4 worm cellular contexts compared by ENCODE assay signal in genomic region chrX:14525325-14526305, ce11.
TF ChIP-seq lines count a peak whose summit lies in the region.

No protein-coding gene starts in this region.

TF ChIP-seq in whole organism, L2 larva, 48 proteins besides CTCF, POLR2A, EP300 and RAD21 (continues in another document):
- peak; percentile 100 for TF ChIP-seq nhr-21 (tag; optimal IDR thresholded peaks at IDR 0.05; lab: Kevin White, UChicago)
- TF ChIP-seq C34F6.9 (tag; optimal IDR thresholded peaks at IDR 0.05; lab: Kevin White, UChicago) = peak; percentile 99
- peak; percentile 81 for TF ChIP-seq nhr-11 (tag; optimal IDR thresholded peaks at IDR 0.05; lab: Kevin White, UChicago)
- peak; percentile 100 for TF ChIP-seq nhr-129 (tag; optimal IDR thresholded peaks at IDR 0.05; lab: Kevin White, UChicago)
- TF ChIP-seq R02D3.7 (tag; optimal IDR thresholded peaks at IDR 0.05; lab: Kevin White, UChicago) = peak; percentile 83
- peak; percentile 99 for TF ChIP-seq lin-13 (GFP tag; optimal IDR thresholded peaks at IDR 0.05; lab: Kevin White, UChicago)
- TF ChIP-seq aly-2 (tag; optimal IDR thresholded peaks at IDR 0.05; lab: Kevin White, UChicago) = peak; percentile 97
- peak; percentile 98 for TF ChIP-seq lin-11 (tag; optimal IDR thresholded peaks at IDR 0.05; lab: Kevin White, UChicago)
- TF ChIP-seq ceh-82 (tag; optimal IDR thresholded peaks at IDR 0.05; lab: Kevin White, UChicago) = peak; percentile 100
- TF ChIP-seq nhr-12 (tag; optimal IDR thresholded peaks at IDR 0.05; lab: Kevin White, UChicago) = peak; percentile 80
- peak; percentile 97 for TF ChIP-seq lsy-2 (tag; optimal IDR thresholded peaks at IDR 0.05; lab: Kevin White, UChicago)
- TF ChIP-seq sma-9 (GFP tag; optimal IDR thresholded peaks at IDR 0.05; lab: Kevin White, UChicago) = peak; percentile 99
- TF ChIP-seq sma-9 (tag; optimal IDR thresholded peaks at IDR 0.05; lab: Kevin White, UChicago) = no peak
- TF ChIP-seq sem-4 (tag; optimal IDR thresholded peaks at IDR 0.05; lab: Kevin White, UChicago) = peak; percentile 99
- TF ChIP-seq unc-39 (tag; optimal IDR thresholded peaks at IDR 0.05; lab: Kevin White, UChicago) = peak; percentile 79
- TF ChIP-seq peb-1 (tag; optimal IDR thresholded peaks at IDR 0.05; lab: Kevin White, UChicago) = no peak
- TF ChIP-seq ztf-11 (tag; optimal IDR thresholded peaks at IDR 0.05; lab: Kevin White, UChicago) = peak; percentile 82
- TF ChIP-seq mdl-1 (tag; optimal IDR thresholded peaks at IDR 0.05; lab: Kevin White, UChicago) = peak; percentile 96 to 97
- peak; percentile 69 for TF ChIP-seq ama-1 (optimal IDR thresholded peaks at IDR 0.05; lab: Kevin White, UChicago)
- TF ChIP-seq ZK546.5 (tag; optimal IDR thresholded peaks at IDR 0.05; lab: Kevin White, UChicago) = peak; percentile 88
- TF ChIP-seq nhr-6 (tag; optimal IDR thresholded peaks at IDR 0.05; lab: Kevin White, UChicago) = peak; percentile 99
- TF ChIP-seq ceh-16 (tag; optimal IDR thresholded peaks at IDR 0.05; lab: Kevin White, UChicago) = peak; percentile 97
- peak; percentile 98 for TF ChIP-seq nhr-237 (tag; optimal IDR thresholded peaks at IDR 0.05; lab: Kevin White, UChicago)

TF ChIP-seq in whole organism, L4 larva, 104 proteins besides CTCF, POLR2A, EP300 and RAD21 (continues in another document):
- peak; percentile 33 for TF ChIP-seq cey-2 (tag; optimal IDR thresholded peaks at IDR 0.05; lab: Kevin White, UChicago; ENCODE audit: borderline replicate concordance, insufficient read depth)
- peak; percentile 99 for TF ChIP-seq tra-1 (GFP tag; IDR thresholded peaks at IDR 0.05; lab: Robert Waterston, UW)
- peak; percentile 62 for TF ChIP-seq mxl-2 (GFP tag; conservative IDR thresholded peaks at IDR 0.05; lab: Robert Waterston, UW)
- peak; percentile 96 for TF ChIP-seq ces-1 (GFP tag; optimal IDR thresholded peaks at IDR 0.05; lab: Kevin White, UChicago)
- TF ChIP-seq ceh-28 (tag; optimal IDR thresholded peaks at IDR 0.05; lab: Kevin White, UChicago) = peak; percentile 96
- TF ChIP-seq zip-11 (GFP tag; IDR thresholded peaks at IDR 0.05; lab: Robert Waterston, UW) = peak; percentile 78; the same call in 1 of the 2 replicates
- peak; percentile 96 for TF ChIP-seq hlh-30 (tag; optimal IDR thresholded peaks at IDR 0.05; lab: Kevin White, UChicago; ENCODE audit: insufficient read depth)
- peak; percentile 93 for TF ChIP-seq dmd-9 (GFP tag; IDR thresholded peaks at IDR 0.05; lab: Robert Waterston, UW)
- TF ChIP-seq zip-2 (tag; optimal IDR thresholded peaks at IDR 0.05; lab: Kevin White, UChicago) = peak; percentile 98
- peak; percentile 80 for TF ChIP-seq nhr-6 (tag; optimal IDR thresholded peaks at IDR 0.05; lab: Kevin White, UChicago)
- TF ChIP-seq aha-1 (tag; lab: Kevin White, UChicago) = peak; percentile 98
- TF ChIP-seq unc-39 (tag; optimal IDR thresholded peaks at IDR 0.05; lab: Kevin White, UChicago) = peak; percentile 8
- TF ChIP-seq nhr-48 (tag; optimal IDR thresholded peaks at IDR 0.05; lab: Kevin White, UChicago) = peak; percentile 97
- peak; percentile 100 for TF ChIP-seq dve-1 (tag; optimal IDR thresholded peaks at IDR 0.05; lab: Kevin White, UChicago; ENCODE audit: insufficient read depth)
- TF ChIP-seq T26A8.4 (GFP tag; IDR thresholded peaks at IDR 0.05; lab: Robert Waterston, UW) = peak; percentile 100
- peak; percentile 92 to 100 for TF ChIP-seq unc-62 (GFP tag; optimal IDR thresholded peaks at IDR 0.05 in 1 of 2; lab: Kevin White, UChicago)
- peak; percentile 92 for TF ChIP-seq unc-62 (tag; optimal IDR thresholded peaks at IDR 0.05; lab: Kevin White, UChicago)
- TF ChIP-seq jun-1 (tag; optimal IDR thresholded peaks at IDR 0.05; lab: Kevin White, UChicago) = peak; percentile 100
- peak; percentile 91 for TF ChIP-seq lin-38 (GFP tag; IDR thresholded peaks at IDR 0.05; lab: Robert Waterston, UW)
- peak; percentile 78 to 98 for TF ChIP-seq madf-5 (GFP tag; IDR thresholded peaks at IDR 0.05; lab: Robert Waterston, UW)
- peak; percentile 97 for TF ChIP-seq lin-1 (GFP tag; IDR thresholded peaks at IDR 0.05; lab: Robert Waterston, UW)
- peak; percentile 79; the same call in 1 of the 2 replicates for TF ChIP-seq dmd-8 (GFP tag; IDR thresholded peaks at IDR 0.05; lab: Robert Waterston, UW)

TF ChIP-seq in whole organism, late embryonic, 69 proteins besides CTCF, POLR2A, EP300 and RAD21 (continues in another document):
- TF ChIP-seq zip-5 (tag; optimal IDR thresholded peaks at IDR 0.05; lab: Kevin White, UChicago) = peak; percentile 31
- peak; percentile 75 for TF ChIP-seq ttx-3 (tag; optimal IDR thresholded peaks at IDR 0.05; lab: Kevin White, UChicago)
- peak; percentile 79 for TF ChIP-seq sox-2 (GFP tag; IDR thresholded peaks at IDR 0.05; lab: Robert Waterston, UW)
- TF ChIP-seq ceh-18 (tag; optimal IDR thresholded peaks at IDR 0.05; lab: Kevin White, UChicago) = peak; percentile 98
- peak; percentile 98 for TF ChIP-seq nhr-11 (tag; optimal IDR thresholded peaks at IDR 0.05; lab: Kevin White, UChicago)
- TF ChIP-seq ama-1 (optimal IDR thresholded peaks at IDR 0.05; lab: Kevin White, UChicago) = no peak
- peak; percentile 40 for TF ChIP-seq ceh-19 (GFP tag; optimal IDR thresholded peaks at IDR 0.05; lab: Kevin White, UChicago)
- peak; percentile 91 for TF ChIP-seq pax-1 (tag; optimal IDR thresholded peaks at IDR 0.05; lab: Kevin White, UChicago)
- peak; percentile 96 for TF ChIP-seq unc-86 (tag; optimal IDR thresholded peaks at IDR 0.05; lab: Kevin White, UChicago)
- TF ChIP-seq pha-4 (tag; optimal IDR thresholded peaks at IDR 0.05; lab: Kevin White, UChicago) = no peak
- TF ChIP-seq dmd-4 (tag; optimal IDR thresholded peaks at IDR 0.05; lab: Kevin White, UChicago; ENCODE audit: borderline replicate concordance) = no peak
- no peak for TF ChIP-seq mec-3 (tag; optimal IDR thresholded peaks at IDR 0.05; lab: Kevin White, UChicago; ENCODE audit: borderline replicate concordance)
- peak; percentile 79 for TF ChIP-seq ztf-16 (tag; optimal IDR thresholded peaks at IDR 0.05; lab: Kevin White, UChicago)
- TF ChIP-seq ceh-24 (tag; optimal IDR thresholded peaks at IDR 0.05; lab: Kevin White, UChicago) = no peak
- TF ChIP-seq nhr-232 (tag; optimal IDR thresholded peaks at IDR 0.05; lab: Kevin White, UChicago) = no peak
- peak; percentile 98 for TF ChIP-seq unc-42 (tag; optimal IDR thresholded peaks at IDR 0.05; lab: Kevin White, UChicago)
- peak; percentile 27 for TF ChIP-seq pat-9 (tag; optimal IDR thresholded peaks at IDR 0.05; lab: Kevin White, UChicago)
- peak; percentile 67 for TF ChIP-seq madf-2 (tag; optimal IDR thresholded peaks at IDR 0.05; lab: Kevin White, UChicago)
- peak; percentile 79 for TF ChIP-seq syd-9 (tag; optimal IDR thresholded peaks at IDR 0.05; lab: Kevin White, UChicago)
- peak; percentile 64 for TF ChIP-seq F13H6.1 (tag; optimal IDR thresholded peaks at IDR 0.05; lab: Kevin White, UChicago)
- TF ChIP-seq ceh-30 (tag; optimal IDR thresholded peaks at IDR 0.05; lab: Kevin White, UChicago) = peak; percentile 92
- TF ChIP-seq ceh-34 (tag; optimal IDR thresholded peaks at IDR 0.05; lab: Kevin White, UChicago) = peak; percentile 92
- peak; percentile 4 for TF ChIP-seq lim-6 (tag; optimal IDR thresholded peaks at IDR 0.05; lab: Kevin White, UChicago)
- TF ChIP-seq pha-2 (tag; optimal IDR thresholded peaks at IDR 0.05; lab: Kevin White, UChicago) = peak; percentile 68
- no peak for TF ChIP-seq che-1 (tag; optimal IDR thresholded peaks at IDR 0.05; lab: Kevin White, UChicago)
- TF ChIP-seq odd-2 (tag; optimal IDR thresholded peaks at IDR 0.05; lab: Kevin White, UChicago) = peak; percentile 55

TF ChIP-seq in whole organism, mixed stage, embryonic, 35 proteins besides CTCF, POLR2A, EP300 and RAD21 (continues in another document):
- TF ChIP-seq unc-62 (GFP tag; optimal IDR thresholded peaks at IDR 0.05; lab: Kevin White, UChicago) (peak; percentile 94), sem-2 (GFP tag; optimal IDR thresholded peaks at IDR 0.05; lab: Kevin White, UChicago) (no peak), mls-2 (tag; optimal IDR thresholded peaks at IDR 0.05; lab: Kevin White, UChicago) (peak; percentile 62), unc-39 (tag; optimal IDR thresholded peaks at IDR 0.05; lab: Kevin White, UChicago) (peak; percentile 80), lin-13 (tag; optimal IDR thresholded peaks at IDR 0.05; lab: Kevin White, UChicago) (peak; percentile 94), ceh-83 (GFP tag; optimal IDR thresholded peaks at IDR 0.05; lab: Kevin White, UChicago) (peak; percentile 69), ces-1 (GFP tag; optimal IDR thresholded peaks at IDR 0.05; lab: Kevin White, UChicago) (peak; percentile 99), mep-1 (tag; optimal IDR thresholded peaks at IDR 0.05; lab: Kevin White, UChicago) (peak; percentile 98), blmp-1 (tag; optimal IDR thresholded peaks at IDR 0.05; lab: Kevin White, UChicago) (peak; percentile 24), mab-5 (tag; optimal IDR thresholded peaks at IDR 0.05; lab: Kevin White, UChicago) (peak; percentile 90), M03D4.4 (tag; optimal IDR thresholded peaks at IDR 0.05; lab: Kevin White, UChicago) (peak; percentile 68), drap-1 (GFP tag; optimal IDR thresholded peaks at IDR 0.05; lab: Kevin White, UChicago) (peak; percentile 96), zip-8 (tag; optimal IDR thresholded peaks at IDR 0.05; lab: Kevin White, UChicago) (no peak), cnd-1 (tag; optimal IDR thresholded peaks at IDR 0.05; lab: Kevin White, UChicago) (peak; percentile 87), ham-2 (GFP tag; optimal IDR thresholded peaks at IDR 0.05; lab: Kevin White, UChicago) (peak; percentile 8), bed-3 (GFP tag; optimal IDR thresholded peaks at IDR 0.05; lab: Kevin White, UChicago) (no peak), unc-120 (tag; optimal IDR thresholded peaks at IDR 0.05; lab: Kevin White, UChicago; ENCODE audit: poor library complexity, severe bottlenecking) (peak; percentile 93), nhr-76 (tag; optimal IDR thresholded peaks at IDR 0.05; lab: Kevin White, UChicago) (peak; percentile 28), sptf-1 (tag; optimal IDR thresholded peaks at IDR 0.05; lab: Kevin White, UChicago) (peak; percentile 88), elt-1 (tag; optimal IDR thresholded peaks at IDR 0.05; lab: Kevin White, UChicago; ENCODE audit: borderline replicate concordance, insufficient read depth) (peak; percentile 74), tbx-8 (GFP tag; optimal IDR thresholded peaks at IDR 0.05; lab: Kevin White, UChicago) (peak; percentile 39), nhr-237 (tag; optimal IDR thresholded peaks at IDR 0.05; lab: Kevin White, UChicago) (peak; percentile 100), nhr-2 (tag; optimal IDR thresholded peaks at IDR 0.05; lab: Kevin White, UChicago) (peak; percentile 75), lsy-2 (tag; optimal IDR thresholded peaks at IDR 0.05; lab: Kevin White, UChicago) (peak; percentile 91), lin-32 (GFP tag; optimal IDR thresholded peaks at IDR 0.05; lab: Kevin White, UChicago) (peak; percentile 68), flh-1 (GFP tag; optimal IDR thresholded peaks at IDR 0.05; lab: Kevin White, UChicago) (no peak), snpc-4 (tag; optimal IDR thresholded peaks at IDR 0.05; lab: Kevin White, UChicago) (no peak), elt-3 (tag; optimal IDR thresholded peaks at IDR 0.05; lab: Kevin White, UChicago) (peak; percentile 89), ztf-11 (tag; optimal IDR thresholded peaks at IDR 0.05; lab: Kevin White, UChicago) (peak; percentile 96)
